Fruit fly (Drosophila melanogaster) whole organism, adult: ENCODE results near the gene CG15517.

Experiments
- CG11617 ChIP-seq: fragments of 200-800 bp; sonication (Bioruptor generic); optimal IDR thresholded peaks from 2 replicates; lab custom pipeline; 2017; ENCODE audit warnings: mild to moderate bottlenecking, missing biosample characterization, missing genetic modification reagents, missing genetic modification characterization
- CG12768 ChIP-seq: fragments of 200-800 bp; sonication (Bioruptor generic); optimal IDR thresholded peaks from 2 replicates; lab custom pipeline; 2017; ENCODE audit warnings: missing biosample characterization, missing genetic modification characterization, mild to moderate bottlenecking, moderate library complexity, missing genetic modification reagents
- CG14711 ChIP-seq: fragments of 200-800 bp; sonication (Bioruptor generic); optimal IDR thresholded peaks from 2 replicates; lab custom pipeline; 2018; ENCODE audit warnings: missing biosample characterization, mild to moderate bottlenecking, missing genetic modification characterization, moderate library complexity
- CG1620 ChIP-seq: fragments of 200-800 bp; sonication (Bioruptor generic); optimal IDR thresholded peaks from 2 replicates; lab custom pipeline; 2016; ENCODE audit warnings: missing biosample characterization, missing genetic modification characterization
- CG33017 ChIP-seq: fragments of 200-800 bp; sonication (Bioruptor generic); optimal IDR thresholded peaks from 2 replicates; lab custom pipeline; 2018; ENCODE audit warnings: missing biosample characterization, mild to moderate bottlenecking, missing genetic modification characterization, moderate library complexity
- CG5204 ChIP-seq: fragments of 200-800 bp; sonication (Bioruptor generic); optimal IDR thresholded peaks from 2 replicates; lab custom pipeline; 2016; ENCODE audit warnings: missing biosample characterization, missing genetic modification characterization
- CG7045 ChIP-seq: fragments of 200-800 bp; sonication (Bioruptor generic); optimal IDR thresholded peaks from 2 replicates; lab custom pipeline; 2017; ENCODE audit warnings: missing biosample characterization, mild to moderate bottlenecking, missing genetic modification characterization
- CG7101 ChIP-seq: fragments of 200-800 bp; sonication (Bioruptor generic); optimal IDR thresholded peaks from 2 replicates; lab custom pipeline; 2018; ENCODE audit warnings: missing biosample characterization, mild to moderate bottlenecking, missing genetic modification characterization, moderate library complexity
- Clk ChIP-seq: fragments of 200-800 bp; sonication (Bioruptor generic); optimal IDR thresholded peaks from 2 replicates; lab custom pipeline; 2017; ENCODE audit warnings: missing biosample characterization, missing genetic modification characterization
- Crg-1 ChIP-seq: fragments of 200-800 bp; sonication (Bioruptor generic); optimal IDR thresholded peaks from 2 replicates; lab custom pipeline; 2016; ENCODE audit warnings: missing biosample characterization, missing genetic modification characterization
- Hr96 ChIP-seq: fragments of 200-800 bp; sonication (Bioruptor generic); optimal IDR thresholded peaks from 2 replicates; lab custom pipeline; 2016; ENCODE audit warnings: missing biosample characterization, missing genetic modification characterization
- Mnt ChIP-seq: fragments of 200-800 bp; sonication (Bioruptor generic); optimal IDR thresholded peaks from 2 replicates; lab custom pipeline; 2016; ENCODE audit warnings: missing biosample characterization, mild to moderate bottlenecking, missing genetic modification characterization
- bab1 ChIP-seq: fragments of 200-800 bp; sonication (Bioruptor generic); optimal IDR thresholded peaks from 3 replicates; lab custom pipeline; 2019; ENCODE audit warnings: missing biosample characterization, mild to moderate bottlenecking, missing genetic modification characterization, moderate library complexity
- cic ChIP-seq: fragments of 200-800 bp; sonication (Bioruptor generic); optimal IDR thresholded peaks from 2 replicates; lab custom pipeline; 2017; ENCODE audit warnings: missing biosample characterization, mild to moderate bottlenecking, missing genetic modification characterization, moderate library complexity
- cnc ChIP-seq, 2 experiments: fragments of >200 bp; optimal IDR thresholded peaks; 2 replicates each; lab custom pipeline; 2017
- kay ChIP-seq: fragments of 200-800 bp; sonication (Bioruptor generic); peaks from one replicate; lab custom pipeline; 2016; ENCODE audit warnings: missing biosample characterization, missing genetic modification characterization, borderline replicate concordance
- ovo ChIP-seq: fragments of 200-800 bp; sonication (Bioruptor generic); optimal IDR thresholded peaks from 2 replicates; lab custom pipeline; 2016; ENCODE audit warnings: missing biosample characterization, missing genetic modification characterization
- pad ChIP-seq: fragments of 200-800 bp; sonication (Bioruptor generic); optimal IDR thresholded peaks from 3 replicates; lab custom pipeline; 2017; ENCODE audit warnings: missing biosample characterization, missing genetic modification characterization, mild to moderate bottlenecking, moderate library complexity, missing genetic modification reagents
- tj ChIP-seq: fragments of 200-800 bp; sonication (Bioruptor generic); optimal IDR thresholded peaks from 3 replicates; lab custom pipeline; 2017; ENCODE audit warnings: missing biosample characterization, mild to moderate bottlenecking, missing genetic modification characterization, moderate library complexity
- toe ChIP-seq: fragments of 200-800 bp; sonication (Bioruptor generic); optimal IDR thresholded peaks from 2 replicates; lab custom pipeline; 2016; ENCODE audit warnings: missing biosample characterization, missing genetic modification characterization

The CG15517 gene

dm6 chr3R:29867895-29868294 lies 35.7 kb downstream of the CG15517 start:
- TF ChIP-seq Crg-1 (GFP tag; lab: Kevin White, UChicago) (no peak), CG1620 (GFP tag; lab: Kevin White, UChicago) (no peak), Hr96 (GFP tag; lab: Kevin White, UChicago) (no peak)

DNA sequence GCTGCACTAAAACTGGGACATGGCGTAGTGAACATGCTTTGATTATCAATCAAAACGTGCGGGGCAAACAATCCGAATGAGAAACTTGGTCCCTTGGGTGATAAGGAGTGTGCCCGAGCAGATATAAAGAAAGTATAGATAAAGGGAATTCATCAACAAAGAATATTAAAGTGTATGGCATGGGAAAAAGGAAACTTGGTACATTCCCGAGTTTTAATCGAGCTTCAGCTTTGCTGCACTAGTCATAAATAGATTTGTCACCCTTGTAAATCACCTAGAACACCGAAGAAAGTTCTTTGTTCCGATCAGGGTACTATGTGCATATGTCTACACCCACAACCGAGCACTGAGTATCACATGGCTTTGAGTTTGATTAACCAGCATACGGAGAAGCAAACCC lies 36.2 kb downstream of the CG15517 start:
- no peak for TF ChIP-seq toe (GFP tag; lab: Kevin White, UChicago)
- no peak for TF ChIP-seq tj
- peak; percentile 26 for TF ChIP-seq cic
- peak; percentile 7 for TF ChIP-seq Mnt (GFP tag; lab: Kevin White, UChicago)

DNA sequence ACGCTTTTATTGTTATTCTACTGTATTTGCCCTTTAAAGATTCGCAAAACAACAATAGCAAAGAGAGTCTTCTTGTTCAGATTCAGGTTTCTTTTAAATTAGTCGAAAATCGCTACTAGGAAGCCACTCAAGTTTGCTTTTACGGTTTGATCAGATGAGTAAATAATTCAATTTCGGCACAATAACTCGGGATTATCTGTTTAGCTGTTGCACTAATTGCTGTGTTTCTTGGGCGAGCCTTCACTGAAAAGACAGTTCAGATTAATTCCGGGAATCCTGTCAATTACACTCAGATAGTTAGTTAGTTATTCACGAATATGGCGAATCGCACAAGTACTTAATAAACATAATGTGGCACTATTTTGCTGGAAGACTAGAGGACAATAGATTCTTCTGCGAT lies 36.9 kb downstream of the CG15517 start:
- TF ChIP-seq CG7101 (tag; lab: Kevin White, UChicago), result no peak

DNA sequence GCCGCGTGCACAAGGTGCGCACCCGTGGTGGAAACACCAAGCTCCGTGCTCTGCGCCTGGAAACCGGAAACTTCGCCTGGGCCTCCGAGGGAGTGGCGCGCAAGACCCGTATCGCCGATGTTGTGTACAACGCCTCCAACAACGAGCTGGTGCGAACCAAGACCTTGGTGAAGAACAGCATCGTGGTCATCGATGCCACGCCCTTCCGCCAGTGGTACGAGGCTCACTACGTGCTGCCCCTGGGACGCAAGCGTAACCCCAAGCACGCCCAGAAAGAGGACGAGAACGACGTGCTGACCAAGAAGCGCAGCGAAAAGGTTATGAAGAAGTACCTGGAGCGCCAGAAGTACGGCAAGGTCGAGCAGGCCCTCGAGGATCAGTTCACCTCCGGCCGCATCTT lies 40.8 kb downstream of the CG15517 start:
- TF ChIP-seq CG14711 (tag; lab: Kevin White, UChicago) (no peak), cic (no peak), bab1 (GFP tag; lab: Kevin White, UChicago) (no peak), CG5204 (GFP tag; lab: Kevin White, UChicago) (no peak), ovo (GFP tag; lab: Kevin White, UChicago) (no peak), Hr96 (GFP tag; lab: Kevin White, UChicago) (no peak), Crg-1 (GFP tag; lab: Kevin White, UChicago) (no peak), cnc (optimal IDR thresholded peaks at IDR 0.05; lab: Kevin White, UChicago) (no peak), CG33017 (tag; lab: Kevin White, UChicago) (no peak)

DNA sequence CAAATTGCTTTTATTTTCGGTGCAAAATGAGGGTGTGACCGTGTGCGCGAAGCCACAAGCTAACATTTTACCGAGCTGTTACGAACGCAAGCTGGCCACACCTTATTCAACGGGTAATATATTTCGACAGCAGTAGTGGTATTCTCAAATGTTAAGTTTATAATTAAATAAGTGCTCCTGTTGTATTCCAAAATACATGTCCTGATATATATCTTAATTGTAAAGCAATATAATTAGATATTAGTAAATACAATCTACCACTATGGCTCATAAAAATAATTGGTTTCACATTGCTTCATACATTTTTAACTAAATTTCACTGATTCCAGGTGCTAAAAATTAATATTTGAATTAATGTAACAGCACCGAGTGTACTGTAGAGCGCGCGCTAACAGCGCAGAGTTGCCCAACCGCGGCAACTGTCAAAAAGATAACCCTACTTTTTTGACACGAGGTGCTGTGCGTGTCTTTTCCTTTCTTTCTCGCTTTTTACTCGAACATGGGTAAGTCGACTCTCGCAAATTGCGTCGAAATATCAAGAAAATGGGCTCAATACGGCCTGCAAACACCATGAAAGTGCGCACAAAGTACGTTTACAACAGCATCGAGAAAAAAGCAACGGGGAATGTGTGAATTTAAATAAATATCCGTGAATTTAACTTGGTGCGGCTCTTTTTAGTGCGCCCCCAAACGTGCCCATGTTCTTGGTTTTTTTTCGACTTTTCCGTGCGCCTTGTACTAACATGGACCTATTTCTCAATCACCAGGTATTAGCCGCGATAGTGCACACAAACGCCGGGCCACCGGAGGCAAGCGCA lies 42.0 kb downstream of the CG15517 start, which contains the start of the genes CG15514 and RpS8:
Gene CG15514 (minus strand): TSS at position 63 of the 818 bp plus-strand sequence.
Gene RpS8 (plus strand): TSS at position 151 of the 818 bp plus-strand sequence.
- TF ChIP-seq Clk, result peak; percentile 6
- TF ChIP-seq CG5204 (GFP tag; lab: Kevin White, UChicago), result no peak
- TF ChIP-seq Mnt (GFP tag; lab: Kevin White, UChicago), result peak; percentile 90
- peak; percentile 70 for TF ChIP-seq ovo (GFP tag; lab: Kevin White, UChicago)
- peak; percentile 41 for TF ChIP-seq CG14711 (tag; lab: Kevin White, UChicago)
- peak; percentile 77 for TF ChIP-seq CG7101 (tag; lab: Kevin White, UChicago)
- peak; percentile 66 for TF ChIP-seq CG7045 (GFP tag; lab: Kevin White, UChicago)
- peak; percentile 79 for TF ChIP-seq CG33017 (tag; lab: Kevin White, UChicago)
- no peak for TF ChIP-seq toe (GFP tag; lab: Kevin White, UChicago)
- TF ChIP-seq cnc (optimal IDR thresholded peaks at IDR 0.05; lab: Kevin White, UChicago), result no peak
- peak; percentile 38 for TF ChIP-seq tj
- TF ChIP-seq CG11617 (GFP tag; lab: Kevin White, UChicago), result peak; percentile 85
- peak; percentile 57 for TF ChIP-seq Crg-1 (GFP tag; lab: Kevin White, UChicago)
- peak; percentile 41 for TF ChIP-seq CG1620 (GFP tag; lab: Kevin White, UChicago)
- peak; percentile 70 for TF ChIP-seq pad
- TF ChIP-seq Hr96 (GFP tag; lab: Kevin White, UChicago), result no peak
- peak; percentile 51 for TF ChIP-seq bab1 (GFP tag; lab: Kevin White, UChicago)
- peak; percentile 4 for TF ChIP-seq cic
- TF ChIP-seq kay, result no peak
- peak; percentile 63 for TF ChIP-seq CG12768

- peak; percentile 46 for TF ChIP-seq Mnt (GFP tag; lab: Kevin White, UChicago)
- no peak for TF ChIP-seq kay
- TF ChIP-seq CG12768, result no peak
- no peak for TF ChIP-seq Clk
- TF ChIP-seq CG5204 (GFP tag; lab: Kevin White, UChicago), result no peak
- TF ChIP-seq CG7101 (tag; lab: Kevin White, UChicago), result peak; percentile 45
- no peak for TF ChIP-seq cnc (optimal IDR thresholded peaks at IDR 0.05; lab: Kevin White, UChicago)
- TF ChIP-seq CG33017 (tag; lab: Kevin White, UChicago), result peak; percentile 4
- TF ChIP-seq bab1 (GFP tag; lab: Kevin White, UChicago), result peak; percentile 56
- TF ChIP-seq toe (GFP tag; lab: Kevin White, UChicago), result no peak
- peak; percentile 0 for TF ChIP-seq pad
- TF ChIP-seq CG1620 (GFP tag; lab: Kevin White, UChicago), result no peak
- peak; percentile 8 for TF ChIP-seq cic
- no peak for TF ChIP-seq tj
- TF ChIP-seq CG11617 (GFP tag; lab: Kevin White, UChicago), result peak; percentile 32
- TF ChIP-seq Crg-1 (GFP tag; lab: Kevin White, UChicago), result no peak
These were observed 43.9 kb downstream of the CG15517 start for dm6 chr3R:29859763-29860162.

DNA sequence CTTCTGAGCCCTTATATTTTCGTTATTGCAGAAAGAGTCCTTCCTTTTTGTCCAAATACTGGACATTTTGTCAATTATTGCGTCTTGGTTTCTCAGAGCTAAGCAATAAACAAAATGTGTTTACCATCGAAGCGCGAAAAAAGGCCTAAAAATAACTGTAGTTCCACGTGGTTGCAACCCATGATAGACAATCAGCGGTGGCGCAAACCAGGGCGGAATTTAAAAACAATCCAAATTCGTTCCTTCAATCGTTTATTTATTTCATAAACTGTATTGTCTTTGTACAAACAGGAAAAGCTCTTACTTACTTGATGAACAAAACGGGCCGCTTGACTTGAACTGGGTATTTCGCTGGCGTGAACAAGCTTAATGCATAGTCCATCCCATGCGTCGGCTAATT lies 44.8 kb downstream of the CG15517 start, which contains the start of gene CG7824:
Gene CG7824 (minus strand): TSS at position 131 of the 400 bp plus-strand sequence.
- TF ChIP-seq Mnt (GFP tag; lab: Kevin White, UChicago), result peak; percentile 49
- no peak for TF ChIP-seq pad
